Fruit fly (Drosophila melanogaster): ENCODE measurements around the gene TORIP.

DNA sequence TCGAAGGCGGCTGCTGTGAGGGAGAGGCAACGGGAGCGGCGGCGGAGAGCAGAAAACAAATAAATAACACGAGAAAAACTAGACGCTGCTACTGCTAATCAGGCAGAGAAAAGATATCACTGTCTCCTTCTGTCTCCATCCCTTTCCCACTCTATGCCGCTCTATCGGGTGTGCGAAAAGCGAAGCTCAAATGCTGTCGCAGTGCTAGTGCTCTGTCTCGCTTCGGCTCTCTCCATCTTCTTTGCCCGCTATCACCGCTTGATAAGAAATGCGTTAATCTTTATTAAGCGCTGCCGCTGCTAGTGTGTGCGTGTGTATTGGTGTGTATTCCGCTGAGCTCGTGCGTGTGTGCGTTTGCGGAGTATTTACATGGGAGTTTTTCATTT, 13.2 kb downstream of the TORIP start:
- TF ChIP-seq CG6276 (GFP tag; optimal IDR thresholded peaks at IDR 0.05), result no peak
- TF ChIP-seq CG6792 (GFP tag; optimal IDR thresholded peaks at IDR 0.05), result no peak
- TF ChIP-seq CG4318 (GFP tag; optimal IDR thresholded peaks at IDR 0.05), result no peak
- no peak for TF ChIP-seq vri (GFP tag; optimal IDR thresholded peaks at IDR 0.05)
- TF ChIP-seq CG8119 (GFP tag; IDR thresholded peaks at IDR 0.05), result 0 out of 3 replicates have a peak, but pooled peaks have one; percentile 19
- TF ChIP-seq CG7368 (GFP tag; optimal IDR thresholded peaks at IDR 0.05), result no peak
- no peak for TF ChIP-seq Met (GFP tag; optimal IDR thresholded peaks at IDR 0.05)
- no peak for TF ChIP-seq CG31627 (GFP tag; optimal IDR thresholded peaks at IDR 0.05)
